Worm (Caenorhabditis elegans): Measurements from ENCODE around the gene T27E4.7.

- no peak for TF ChIP-seq hmbx-1 (tag; optimal IDR thresholded peaks at IDR 0.05)
- TF ChIP-seq flt-1 (GFP tag; IDR thresholded peaks at IDR 0.05), result no peak
- no peak for TF ChIP-seq ama-1 (optimal IDR thresholded peaks at IDR 0.05)
- no peak for TF ChIP-seq ceh-13 (GFP tag; optimal IDR thresholded peaks at IDR 0.05)
- TF ChIP-seq sea-1 (GFP tag; conservative IDR thresholded peaks at IDR 0.05), result no peak
- no peak for TF ChIP-seq F13C5.2 (tag; optimal IDR thresholded peaks at IDR 0.05)
- no peak for TF ChIP-seq tbx-37 (GFP tag; conservative IDR thresholded peaks at IDR 0.05)
- TF ChIP-seq tra-4 (tag; optimal IDR thresholded peaks at IDR 0.05), result no peak
- no peak for TF ChIP-seq scrt-1 (GFP tag; IDR thresholded peaks at IDR 0.05)
- no peak for TF ChIP-seq ets-7 (tag; optimal IDR thresholded peaks at IDR 0.05)
- no peak for TF ChIP-seq hnd-1 (tag; optimal IDR thresholded peaks at IDR 0.05)
These were observed 47.1 kb upstream of the T27E4.7 start, which contains the start of gene F21C10.11 for ce11 chrV:9123186-9123585.
